Fruit fly (Drosophila melanogaster): Measurements from ENCODE around the gene CG2120.

CG2120 gene

dm6 chrX:8157294-8157693 is 21.7 kb downstream of the CG2120 start, which contains the start of the genes Traf6 and GIIIspla2 (continued):
- TF ChIP-seq CG6276 (GFP tag; optimal IDR thresholded peaks at IDR 0.05): no peak
- TF ChIP-seq Gug (GFP tag; IDR thresholded peaks at IDR 0.05): peak; percentile 75
- TF ChIP-seq CG6854 (GFP tag; optimal IDR thresholded peaks at IDR 0.05): peak; percentile 29
- TF ChIP-seq esn (GFP tag; optimal IDR thresholded peaks at IDR 0.05): peak; percentile 83
- no peak for TF ChIP-seq Hr4 (GFP tag; optimal IDR thresholded peaks at IDR 0.05)
- no peak for TF ChIP-seq CG6808 (GFP tag; optimal IDR thresholded peaks at IDR 0.05)
- no peak for TF ChIP-seq net (GFP tag; optimal IDR thresholded peaks at IDR 0.05)
- peak; percentile 33 for TF ChIP-seq CG8319 (GFP tag; optimal IDR thresholded peaks at IDR 0.05)
- no peak for TF ChIP-seq CG11762 (GFP tag; optimal IDR thresholded peaks at IDR 0.05; ENCODE audit: insufficient read depth)
- no peak for TF ChIP-seq OdsH (GFP tag; optimal IDR thresholded peaks at IDR 0.05)
- no peak for TF ChIP-seq Sox102F (GFP tag; optimal IDR thresholded peaks at IDR 0.05)
- TF ChIP-seq CG10631 (GFP tag; optimal IDR thresholded peaks at IDR 0.05): peak; percentile 81
- TF ChIP-seq vri (GFP tag; optimal IDR thresholded peaks at IDR 0.05): no peak
- peak; percentile 79 for TF ChIP-seq Eip75B (GFP tag; optimal IDR thresholded peaks at IDR 0.05)
- TF ChIP-seq lz (GFP tag; optimal IDR thresholded peaks at IDR 0.05): peak; percentile 85
- TF ChIP-seq CG32006 (GFP tag; optimal IDR thresholded peaks at IDR 0.05): no peak
- no peak for TF ChIP-seq dsx (GFP tag; optimal IDR thresholded peaks at IDR 0.05; ENCODE audit: poor library complexity, severe bottlenecking)
- peak; percentile 54 for TF ChIP-seq CG11902 (GFP tag; optimal IDR thresholded peaks at IDR 0.05)
- TF ChIP-seq CG6792 (GFP tag; optimal IDR thresholded peaks at IDR 0.05): peak; percentile 42
- TF ChIP-seq Met (GFP tag; optimal IDR thresholded peaks at IDR 0.05): peak; percentile 78
- TF ChIP-seq CG11294 (GFP tag; IDR thresholded peaks at IDR 0.05): peak; percentile 64; the same call in 1 of the 2 replicates
- no peak for TF ChIP-seq Blimp-1 (GFP tag; optimal IDR thresholded peaks at IDR 0.05)
- TF ChIP-seq ss (GFP tag; optimal IDR thresholded peaks at IDR 0.05): no peak
- no peak for TF ChIP-seq CG4318 (GFP tag; optimal IDR thresholded peaks at IDR 0.05)
- peak; percentile 80 for TF ChIP-seq CG15336 (GFP tag; IDR thresholded peaks at IDR 0.05)
- peak; percentile 80 for TF ChIP-seq pdm3 (GFP tag; optimal IDR thresholded peaks at IDR 0.05)
- no peak for TF ChIP-seq svp (GFP tag)
- TF ChIP-seq CG3919 (GFP tag; optimal IDR thresholded peaks at IDR 0.05): no peak
- TF ChIP-seq Lpt (GFP tag; optimal IDR thresholded peaks at IDR 0.05): peak; percentile 12

dm6 chrX:8158942-8159472 is 23.4 kb downstream of the CG2120 start:
- TF ChIP-seq CG8632 (GFP tag; optimal IDR thresholded peaks at IDR 0.05) (no peak), achi (GFP tag; optimal IDR thresholded peaks at IDR 0.05) (no peak), Sox15 (GFP tag; optimal IDR thresholded peaks at IDR 0.05) (no peak), Blimp-1 (GFP tag; optimal IDR thresholded peaks at IDR 0.05) (no peak), spab (GFP tag; optimal IDR thresholded peaks at IDR 0.05) (peak; percentile 48), CG7368 (GFP tag; optimal IDR thresholded peaks at IDR 0.05) (no peak), Hr4 (GFP tag; optimal IDR thresholded peaks at IDR 0.05) (no peak), CG11762 (GFP tag; optimal IDR thresholded peaks at IDR 0.05; ENCODE audit: insufficient read depth) (no peak), lz (GFP tag; optimal IDR thresholded peaks at IDR 0.05) (no peak), CG6808 (GFP tag; optimal IDR thresholded peaks at IDR 0.05) (peak; percentile 81), svp (GFP tag) (peak; percentile 98), ss (GFP tag; optimal IDR thresholded peaks at IDR 0.05) (peak; percentile 85 to 87), dac (GFP tag; optimal IDR thresholded peaks at IDR 0.05) (no peak), CG31627 (GFP tag; optimal IDR thresholded peaks at IDR 0.05) (no peak), CG11902 (GFP tag; optimal IDR thresholded peaks at IDR 0.05) (no peak), CG4318 (GFP tag; optimal IDR thresholded peaks at IDR 0.05) (no peak), Smox (GFP tag; optimal IDR thresholded peaks at IDR 0.05) (no peak), fd59A (GFP tag; optimal IDR thresholded peaks at IDR 0.05) (no peak), CG15336 (GFP tag; IDR thresholded peaks at IDR 0.05) (peak; percentile 55; the same call in 1 of the 2 replicates), CG10631 (GFP tag; optimal IDR thresholded peaks at IDR 0.05) (no peak), CG3032 (tag; optimal IDR thresholded peaks at IDR 0.05) (no peak), Sox102F (GFP tag; optimal IDR thresholded peaks at IDR 0.05) (no peak), OdsH (GFP tag; optimal IDR thresholded peaks at IDR 0.05) (no peak), CG16779 (tag; optimal IDR thresholded peaks at IDR 0.05) (peak; percentile 49), CG6792 (GFP tag; optimal IDR thresholded peaks at IDR 0.05) (no peak), Lpt (GFP tag; optimal IDR thresholded peaks at IDR 0.05) (no peak), esn (GFP tag; optimal IDR thresholded peaks at IDR 0.05) (no peak), dsx (GFP tag; optimal IDR thresholded peaks at IDR 0.05; ENCODE audit: poor library complexity, severe bottlenecking) (peak; percentile 28), cyc (GFP tag; optimal IDR thresholded peaks at IDR 0.05) (no peak), Ets21C (GFP tag; optimal IDR thresholded peaks at IDR 0.05) (no peak), Eip75B (GFP tag; optimal IDR thresholded peaks at IDR 0.05) (no peak), CG8119 (GFP tag; IDR thresholded peaks at IDR 0.05) (peak; percentile 41; the same call in 1 of the 3 replicates), Hr38 (GFP tag; optimal IDR thresholded peaks at IDR 0.05) (no peak), fd85E (GFP tag; optimal IDR thresholded peaks at IDR 0.05) (no peak), eg (GFP tag; IDR thresholded peaks at IDR 0.05) (peak; percentile 24; the same call in 1 of the 3 replicates), acj6 (GFP tag; optimal IDR thresholded peaks at IDR 0.05) (no peak), CG6276 (GFP tag; optimal IDR thresholded peaks at IDR 0.05) (peak; percentile 82), CG8319 (GFP tag; optimal IDR thresholded peaks at IDR 0.05) (no peak)
